Worm (Caenorhabditis elegans) whole organism, mixed stage, embryonic: Measurements from ENCODE around the gene F20A1.8.

Experiments
- ceh-83 ChIP-seq: fragments of 200-800 bp; sonication (Bioruptor generic); optimal IDR thresholded peaks from 2 replicates; lab custom pipeline; 2018; ENCODE audit warnings: mild to moderate bottlenecking, missing genetic modification characterization, missing compliant biosample characterization
- elt-1 ChIP-seq: sonication (generic microtip); optimal IDR thresholded peaks from 2 replicates; lab custom pipeline; 2017; ENCODE audit warnings: missing genetic modification characterization, mild to moderate bottlenecking, missing compliant biosample characterization, antibody characterized with exemption, moderate library complexity, borderline replicate concordance; ENCODE audit not compliant: insufficient read depth
- elt-3 ChIP-seq: fragments of 150-350 bp; optimal IDR thresholded peaks from 2 replicates; lab custom pipeline; 2014; ENCODE audit warnings: missing biosample characterization, missing genetic modification characterization
- lsy-2 ChIP-seq: fragments of 150-350 bp; optimal IDR thresholded peaks from 2 replicates; lab custom pipeline; 2014; ENCODE audit warnings: missing biosample characterization, missing genetic modification characterization
- tbx-8 ChIP-seq: fragments of 200-800 bp; sonication (Bioruptor generic); optimal IDR thresholded peaks from 2 replicates; lab custom pipeline; 2018; ENCODE audit warnings: mild to moderate bottlenecking, missing genetic modification characterization, moderate library complexity, missing compliant biosample characterization
- unc-62 ChIP-seq: fragments of 150-350 bp; optimal IDR thresholded peaks from 2 replicates; lab custom pipeline; 2014; ENCODE audit warnings: missing biosample characterization, missing genetic modification reagents, missing genetic modification characterization
- zip-8 ChIP-seq: fragments of 150-350 bp; optimal IDR thresholded peaks from 2 replicates; lab custom pipeline; 2014; ENCODE audit warnings: missing biosample characterization, missing genetic modification characterization

- no peak for TF ChIP-seq unc-62
- TF ChIP-seq tbx-8: no peak
- TF ChIP-seq elt-1 (tag; lab: Kevin White, UChicago): no peak
- TF ChIP-seq lsy-2 (tag; lab: Kevin White, UChicago): no peak
- TF ChIP-seq zip-8 (tag; lab: Kevin White, UChicago): no peak
- TF ChIP-seq ceh-83: no peak
- no peak for TF ChIP-seq elt-3 (tag; lab: Kevin White, UChicago)
Measured at ce11 chrV:7005964-7006363, 41.4 kb downstream of the F20A1.8 start, which contains the start of gene spig-10.
